Worm (Caenorhabditis elegans) whole organism, young adult: Measurements from ENCODE around the gene sedl-1.

ENCODE experiments used
- B0261.1 ChIP-seq: sonication (generic microtip); optimal IDR thresholded peaks from 2 replicates; lab custom pipeline; 2016; ENCODE audit warnings: mild to moderate bottlenecking, missing genetic modification characterization, moderate library complexity, missing compliant biosample characterization
- C06A6.2 ChIP-seq: fragments of 200-800 bp; sonication (Bioruptor generic); conservative IDR thresholded peaks from 2 replicates; pipeline ENCODE4 v1.3.6; 2022; ENCODE audit warnings: missing genetic modification characterization, missing compliant biosample characterization
- F57A8.1 ChIP-seq: fragments of 200-800 bp; sonication (Bioruptor generic); optimal IDR thresholded peaks from 2 replicates; lab custom pipeline; 2018; ENCODE audit warnings: mild to moderate bottlenecking, missing genetic modification characterization, moderate library complexity, missing compliant biosample characterization
- Y56A3A.18 ChIP-seq: fragments of 200-800 bp; sonication (Bioruptor generic); IDR thresholded peaks from 2 replicates; pipeline ENCODE4 v1.3.6; 2022; ENCODE audit warnings: missing genetic modification reagents, missing genetic modification characterization, missing compliant biosample characterization
- attf-6 ChIP-seq: fragments of 200-800 bp; sonication (Bioruptor generic); IDR thresholded peaks from 2 replicates; pipeline ENCODE4 v1.3.6; 2022; ENCODE audit warnings: missing genetic modification reagents, missing genetic modification characterization, missing compliant biosample characterization
- bed-2 ChIP-seq: fragments of 200-800 bp; sonication (Bioruptor generic); IDR thresholded peaks from 2 replicates; pipeline ENCODE4 v1.3.6; 2022; ENCODE audit warnings: missing genetic modification reagents, missing genetic modification characterization, missing compliant biosample characterization
- ceh-79 ChIP-seq: sonication (generic microtip); optimal IDR thresholded peaks from 2 replicates; lab custom pipeline; 2017; ENCODE audit warnings: mild to moderate bottlenecking, missing genetic modification characterization, missing compliant biosample characterization
- dpl-1 ChIP-seq: fragments of 150-350 bp; optimal IDR thresholded peaks from 2 replicates; lab custom pipeline; 2014; ENCODE audit warnings: missing biosample characterization, missing genetic modification reagents, missing genetic modification characterization
- mcd-1 ChIP-seq: fragments of 200-800 bp; sonication (Bioruptor generic); IDR thresholded peaks from 2 replicates; pipeline ENCODE4 v1.3.6; 2022; ENCODE audit warnings: missing genetic modification reagents, missing genetic modification characterization, missing compliant biosample characterization
- rcor-1 ChIP-seq: fragments of 200-800 bp; sonication (Bioruptor generic); IDR thresholded peaks from 2 replicates; pipeline ENCODE4 v1.3.6; 2022; ENCODE audit warnings: missing genetic modification reagents, missing genetic modification characterization, missing compliant biosample characterization
- sea-2 ChIP-seq: fragments of 200-800 bp; sonication (Bioruptor generic); IDR thresholded peaks from 2 replicates; pipeline ENCODE4 v1.3.6; 2022; ENCODE audit warnings: missing genetic modification characterization, missing compliant biosample characterization
- snpc-1.3 ChIP-seq: sonication (generic microtip); optimal IDR thresholded peaks from 2 replicates; lab custom pipeline; 2017; ENCODE audit warnings: missing genetic modification characterization, mild to moderate bottlenecking, missing compliant biosample characterization, antibody characterized with exemption, moderate library complexity, missing genotype, missing genetic modification reagents; ENCODE audit not compliant: insufficient read depth
- unc-62 ChIP-seq: fragments of 150-350 bp; optimal IDR thresholded peaks from 2 replicates; lab custom pipeline; 2014; ENCODE audit warnings: missing biosample characterization, missing genetic modification reagents, missing genetic modification characterization
- zfh-2 ChIP-seq: fragments of 200-800 bp; sonication (Bioruptor generic); conservative IDR thresholded peaks from 2 replicates; pipeline ENCODE4 v1.3.6; 2022; ENCODE audit warnings: missing genetic modification reagents, missing genetic modification characterization, missing compliant biosample characterization

ce11 chrX:1476005-1476404 is 35.9 kb upstream of the sedl-1 start:
- TF ChIP-seq Y56A3A.18 (GFP tag; lab: Robert Waterston, UW) (no peak), bed-2 (GFP tag; lab: Robert Waterston, UW) (no peak), dpl-1 (GFP tag; lab: Kevin White, UChicago) (no peak), mcd-1 (no peak), B0261.1 (no peak), sea-2 (no peak), snpc-1.3 (tag; lab: Kevin White, UChicago) (no peak), unc-62 (GFP tag; lab: Kevin White, UChicago) (no peak), ceh-79 (no peak), F57A8.1 (GFP tag; lab: Kevin White, UChicago) (no peak), rcor-1 (no peak), C06A6.2 (GFP tag; lab: Robert Waterston, UW) (no peak), zfh-2 (GFP tag; lab: Robert Waterston, UW) (peak; percentile 39; the same call in 1 of the 2 replicates), attf-6 (GFP tag; lab: Robert Waterston, UW) (no peak)
